Fruit fly (Drosophila melanogaster) whole organism, embryonic: Measurements from ENCODE around the gene fry.

Experiments
- Fer3 ChIP-seq: fragments of 200-800 bp; sonication (Bioruptor generic); optimal IDR thresholded peaks from 2 replicates; lab custom pipeline; 2018; ENCODE audit warnings: missing biosample characterization, mild to moderate bottlenecking, missing genetic modification characterization, moderate library complexity
- HLH54F ChIP-seq: fragments of 200-800 bp; sonication (Bioruptor generic); optimal IDR thresholded peaks from 3 replicates; lab custom pipeline; 2016; ENCODE audit warnings: missing biosample characterization, missing genetic modification characterization
- Hr39 ChIP-seq: fragments of >200 bp; optimal IDR thresholded peaks from 2 replicates; lab custom pipeline; 2017
- Hr78 ChIP-seq, 2 experiments: fragments of 200-800 bp in 1 of 2; fragments of >200 bp in 1 of 2; sonication (Bioruptor generic) in 1 of 2; optimal IDR thresholded peaks; 2 replicates each; lab custom pipeline; 2017 to 2019; ENCODE audit warnings: missing biosample characterization in 2 of 2, missing genetic modification characterization in 2 of 2, mild to moderate bottlenecking in 1 of 2, moderate library complexity in 1 of 2

dm6 chr3L:9597464-9597863 is 81.4 kb downstream of the fry start, which contains the start of gene Tmc:
- no peak for TF ChIP-seq HLH54F (GFP tag; lab: Kevin White, UChicago)
- TF ChIP-seq Hr78 (GFP tag; optimal IDR thresholded peaks at IDR 0.05; lab: Kevin White, UChicago): no peak
- no peak for TF ChIP-seq Fer3 (tag; lab: Kevin White, UChicago)
- no peak for TF ChIP-seq Hr39 (lab: Kevin White, UChicago)
